Worm (Caenorhabditis elegans) whole organism, L3 larva: Measurements from ENCODE around the gene lgc-49.
A peak's percentile ranks its signal among the peaks of the same experiment; 100 is the strongest.

Source experiments
- ZK546.5 ChIP-seq: sonication (generic microtip); optimal IDR thresholded peaks from 2 replicates; lab custom pipeline; 2017; ENCODE audit warnings: missing biosample characterization, missing genetic modification characterization
- aly-2 ChIP-seq: fragments of 150-350 bp; optimal IDR thresholded peaks from 2 replicates; lab custom pipeline; 2014; ENCODE audit warnings: missing biosample characterization, missing genetic modification characterization
- ama-1 ChIP-seq: fragments of 150-350 bp; optimal IDR thresholded peaks from 2 replicates; lab custom pipeline; 2018
- ceh-9 ChIP-seq: sonication (generic microtip); optimal IDR thresholded peaks from 2 replicates; lab custom pipeline; 2018; ENCODE audit warnings: missing biosample characterization, missing genetic modification characterization
- egl-5 ChIP-seq: fragments of 150-350 bp; optimal IDR thresholded peaks from 2 replicates; lab custom pipeline; 2017; ENCODE audit warnings: missing biosample characterization, missing genetic modification reagents, missing genetic modification characterization, inconsistent platforms
- elt-1 ChIP-seq: fragments of 150-350 bp; optimal IDR thresholded peaks from 2 replicates; lab custom pipeline; 2014; ENCODE audit warnings: missing biosample characterization, missing genetic modification characterization
- elt-2 ChIP-seq: sonication (generic microtip); optimal IDR thresholded peaks from 2 replicates; lab custom pipeline; 2016; ENCODE audit warnings: missing genetic modification reagents, mild to moderate bottlenecking, missing genetic modification characterization, missing compliant biosample characterization
- eor-1 ChIP-seq, 2 experiments: fragments of 150-350 bp; optimal IDR thresholded peaks; 2 replicates each; lab custom pipeline; 2014 to 2018; ENCODE audit warnings: missing biosample characterization in 2 of 2, missing genetic modification characterization in 2 of 2
- jun-1 ChIP-seq: fragments of 150-350 bp; optimal IDR thresholded peaks from 2 replicates; lab custom pipeline; 2014; ENCODE audit warnings: missing biosample characterization, missing genetic modification reagents, missing genetic modification characterization
- lin-15B ChIP-seq: fragments of 150-350 bp; optimal IDR thresholded peaks from 2 replicates; lab custom pipeline; 2014; ENCODE audit warnings: missing biosample characterization, missing genetic modification characterization
- lin-39 ChIP-seq: fragments of 150-350 bp; optimal IDR thresholded peaks from 2 replicates; lab custom pipeline; 2018; ENCODE audit warnings: missing biosample characterization, missing genetic modification reagents, missing genetic modification characterization
- lsy-12 ChIP-seq: sonication (generic microtip); optimal IDR thresholded peaks from 2 replicates; lab custom pipeline; 2016; ENCODE audit warnings: mild to moderate bottlenecking, missing genetic modification characterization, missing compliant biosample characterization
- mdl-1 ChIP-seq: fragments of 150-350 bp; optimal IDR thresholded peaks from 2 replicates; lab custom pipeline; 2014; ENCODE audit warnings: missing biosample characterization, missing genetic modification characterization
- nfya-1 ChIP-seq: sonication (generic microtip); optimal IDR thresholded peaks from 2 replicates; lab custom pipeline; 2017; ENCODE audit warnings: missing genetic modification characterization, mild to moderate bottlenecking, missing compliant biosample characterization, antibody characterized with exemption, moderate library complexity; ENCODE audit not compliant: insufficient read depth
- nhr-11 ChIP-seq: fragments of 150-350 bp; optimal IDR thresholded peaks from 2 replicates; lab custom pipeline; 2014; ENCODE audit warnings: missing biosample characterization, missing genetic modification characterization
- nhr-28 ChIP-seq: fragments of 150-350 bp; optimal IDR thresholded peaks from 2 replicates; lab custom pipeline; 2014; ENCODE audit warnings: missing biosample characterization, missing genetic modification characterization
- nhr-43 ChIP-seq: sonication (generic microtip); optimal IDR thresholded peaks from 2 replicates; lab custom pipeline; 2016; ENCODE audit warnings: mild to moderate bottlenecking, missing genetic modification characterization, missing compliant biosample characterization; ENCODE audit not compliant: poor library complexity, severe bottlenecking
- nhr-67 ChIP-seq: fragments of 150-350 bp; optimal IDR thresholded peaks from 2 replicates; lab custom pipeline; 2014; ENCODE audit warnings: missing biosample characterization, missing genetic modification characterization
- nhr-76 ChIP-seq: fragments of 150-350 bp; sonication (generic microtip); optimal IDR thresholded peaks from 5 replicates; lab custom pipeline; 2014; ENCODE audit warnings: missing biosample characterization, missing genetic modification characterization
- pha-4 ChIP-seq: fragments of 150-350 bp; optimal IDR thresholded peaks from 2 replicates; lab custom pipeline; 2014; ENCODE audit warnings: missing biosample characterization, missing genetic modification reagents, missing genetic modification characterization
- pqm-1 ChIP-seq: fragments of 150-350 bp; optimal IDR thresholded peaks from 2 replicates; lab custom pipeline; 2017; ENCODE audit warnings: missing biosample characterization, missing genetic modification characterization, inconsistent platforms
- sea-2 ChIP-seq: fragments of 150-350 bp; sonication (generic microtip); optimal IDR thresholded peaks from 4 replicates; lab custom pipeline; 2014; ENCODE audit warnings: missing biosample characterization, missing genetic modification reagents, missing genetic modification characterization
- skn-1 ChIP-seq: fragments of 150-350 bp; optimal IDR thresholded peaks from 2 replicates; lab custom pipeline; 2014; ENCODE audit warnings: missing biosample characterization, missing genetic modification characterization
- snpc-4 ChIP-seq: fragments of 150-350 bp; optimal IDR thresholded peaks from 2 replicates; lab custom pipeline; 2014; ENCODE audit warnings: missing biosample characterization, missing genetic modification characterization
- tbx-2 ChIP-seq: sonication (generic microtip); optimal IDR thresholded peaks from 2 replicates; lab custom pipeline; 2016; ENCODE audit warnings: mild to moderate bottlenecking, missing genetic modification characterization, missing compliant biosample characterization
- unc-39 ChIP-seq: sonication (generic microtip); optimal IDR thresholded peaks from 4 replicates; lab custom pipeline; 2017; ENCODE audit warnings: missing biosample characterization, missing genetic modification characterization
- zag-1 ChIP-seq: fragments of 150-350 bp; optimal IDR thresholded peaks from 2 replicates; lab custom pipeline; 2014; ENCODE audit warnings: missing biosample characterization, missing genetic modification characterization
- ztf-11 ChIP-seq: fragments of 150-350 bp; optimal IDR thresholded peaks from 2 replicates; lab custom pipeline; 2014; ENCODE audit warnings: missing biosample characterization, missing genetic modification characterization
- ztf-4 ChIP-seq: fragments of 150-350 bp; optimal IDR thresholded peaks from 2 replicates; lab custom pipeline; 2014; ENCODE audit warnings: missing biosample characterization, missing genetic modification characterization

Gene lgc-49

ce11 chrV:11201826-11202565 lies 10.9 kb downstream of the lgc-49 start, which contains the start of gene K10D6.4:
K10D6.4 (plus strand) TSS chrV:11201925.
- TF ChIP-seq pqm-1 (tag; lab: Kevin White, UChicago) (peak; percentile 13), ZK546.5 (tag; lab: Kevin White, UChicago) (no peak), elt-2 (tag; lab: Kevin White, UChicago) (peak; percentile 75)

ce11 chrV:11204452-11204851 lies 13.4 kb downstream of the lgc-49 start:
- TF ChIP-seq egl-5 (tag; lab: Kevin White, UChicago), result peak; percentile 91
- TF ChIP-seq nhr-11 (tag; lab: Kevin White, UChicago), result no peak
- no peak for TF ChIP-seq lin-39
- no peak for TF ChIP-seq pha-4 (tag; lab: Kevin White, UChicago)
- no peak for TF ChIP-seq nhr-28 (tag; lab: Kevin White, UChicago)
- TF ChIP-seq, all 47 proteins: peak for 1

- TF ChIP-seq tbx-2 (tag; lab: Kevin White, UChicago) (no peak), nhr-11 (tag; lab: Kevin White, UChicago) (no peak), nfya-1 (tag; lab: Kevin White, UChicago) (no peak), ceh-9 (tag; lab: Kevin White, UChicago) (no peak), zag-1 (no peak), nhr-67 (tag; lab: Kevin White, UChicago) (no peak), unc-39 (no peak), pqm-1 (tag; lab: Kevin White, UChicago) (no peak), egl-5 (tag; lab: Kevin White, UChicago) (no peak), nhr-43 (tag; lab: Kevin White, UChicago) (no peak), pha-4 (tag; lab: Kevin White, UChicago) (no peak)
These were observed 15.4 kb downstream of the lgc-49 start for ce11 chrV:11206467-11206866.

ce11 chrV:11209452-11210188 lies 18.5 kb downstream of the lgc-49 start:
- TF ChIP-seq elt-1 (tag; lab: Kevin White, UChicago) (no peak), snpc-4 (tag; lab: Kevin White, UChicago) (no peak), mdl-1 (tag; lab: Kevin White, UChicago) (no peak), nhr-43 (tag; lab: Kevin White, UChicago) (no peak), aly-2 (tag; lab: Kevin White, UChicago) (no peak), eor-1 (tag; optimal IDR thresholded peaks at IDR 0.05; lab: Kevin White, UChicago) (no peak), ztf-11 (tag; lab: Kevin White, UChicago) (no peak), ama-1 (lab: Kevin White, UChicago) (no peak), skn-1 (tag; lab: Kevin White, UChicago) (no peak), nhr-11 (tag; lab: Kevin White, UChicago) (no peak), nfya-1 (tag; lab: Kevin White, UChicago) (no peak), ZK546.5 (tag; lab: Kevin White, UChicago) (no peak), nhr-76 (tag; lab: Kevin White, UChicago) (no peak), lin-15B (tag; lab: Kevin White, UChicago) (no peak), jun-1 (tag; lab: Kevin White, UChicago) (no peak), sea-2 (no peak), zag-1 (no peak), pqm-1 (tag; lab: Kevin White, UChicago) (no peak), lsy-12 (tag; lab: Kevin White, UChicago) (no peak)

ce11 chrV:11211323-11211722 lies 20.2 kb downstream of the lgc-49 start:
- no peak for TF ChIP-seq ztf-4 (tag; lab: Kevin White, UChicago)
- peak; percentile 5 for TF ChIP-seq egl-5 (tag; lab: Kevin White, UChicago)
- no peak for TF ChIP-seq nhr-43 (tag; lab: Kevin White, UChicago)
- TF ChIP-seq pha-4 (tag; lab: Kevin White, UChicago), result no peak
